Worm (Caenorhabditis elegans) whole organism, L4 larva: ENCODE measurements around the gene T09A5.15.

Experiments
- F37D6.2 ChIP-seq: sonication (generic microtip); optimal IDR thresholded peaks from 2 replicates; lab custom pipeline; 2016; ENCODE audit warnings: mild to moderate bottlenecking, missing genetic modification characterization, missing compliant biosample characterization
- F44E2.7 ChIP-seq: fragments of 200-800 bp; sonication (Bioruptor generic); IDR thresholded peaks from 2 replicates; pipeline ENCODE4 v2.1.2; 2022; ENCODE audit warnings: missing genetic modification characterization, missing compliant biosample characterization
- T20F7.1 ChIP-seq: fragments of 200-800 bp; sonication (Bioruptor generic); optimal IDR thresholded peaks from 2 replicates; lab custom pipeline; 2018; ENCODE audit warnings: mild to moderate bottlenecking, missing genetic modification characterization, missing compliant biosample characterization
- T26A8.4 ChIP-seq: fragments of 200-800 bp; sonication (Bioruptor generic); IDR thresholded peaks from 2 replicates; pipeline ENCODE4 v1.3.6; 2022; ENCODE audit warnings: missing genetic modification characterization, missing compliant biosample characterization
- Y105C5A.15 ChIP-seq: fragments of 200-800 bp; sonication (Bioruptor generic); IDR thresholded peaks from 2 replicates; pipeline ENCODE4 v1.3.6; 2022; ENCODE audit warnings: missing genetic modification characterization, missing compliant biosample characterization
- aha-1 ChIP-seq: fragments of 150-350 bp; peaks from one replicate; lab custom pipeline; 2014; ENCODE audit warnings: missing biosample characterization, missing genetic modification characterization
- ceh-20 ChIP-seq: fragments of 200-800 bp; sonication (Bioruptor generic); IDR thresholded peaks from 2 replicates; pipeline ENCODE4 v1.3.6; 2022; ENCODE audit warnings: missing genetic modification reagents, missing genetic modification characterization, missing compliant biosample characterization
- ceh-28 ChIP-seq: fragments of 150-350 bp; optimal IDR thresholded peaks from 2 replicates; lab custom pipeline; 2014; ENCODE audit warnings: missing biosample characterization, missing genetic modification reagents, missing genetic modification characterization
- ceh-32 ChIP-seq: sonication (generic microtip); optimal IDR thresholded peaks from 2 replicates; lab custom pipeline; 2016; ENCODE audit warnings: mild to moderate bottlenecking, missing genetic modification characterization, missing compliant biosample characterization; ENCODE audit not compliant: poor library complexity
- ceh-62 ChIP-seq: sonication (generic microtip); optimal IDR thresholded peaks from 2 replicates; lab custom pipeline; 2017; ENCODE audit warnings: missing biosample characterization, missing genetic modification characterization
- ceh-82 ChIP-seq: sonication (generic microtip); optimal IDR thresholded peaks from 2 replicates; lab custom pipeline; 2017; ENCODE audit warnings: missing biosample characterization, missing genetic modification characterization
- ctbp-1 ChIP-seq: fragments of 200-800 bp; sonication (Bioruptor generic); IDR thresholded peaks from 2 replicates; pipeline ENCODE4 v1.3.6; 2022; ENCODE audit warnings: missing genetic modification reagents, missing genetic modification characterization, missing compliant biosample characterization
- daf-16 ChIP-seq, 3 experiments: sonication (generic microtip); optimal IDR thresholded peaks; 2 replicates each; lab custom pipeline; 2016 to 2017; ENCODE audit warnings: missing genetic modification characterization in 3 of 3, missing genetic modification reagents in 3 of 3, mild to moderate bottlenecking in 2 of 3, missing compliant biosample characterization in 2 of 3, missing biosample characterization in 1 of 3, moderate library complexity in 1 of 3
- dpl-1 ChIP-seq: fragments of 150-350 bp; optimal IDR thresholded peaks from 2 replicates; lab custom pipeline; 2014; ENCODE audit warnings: missing biosample characterization, missing genetic modification reagents, missing genetic modification characterization
- dve-1 ChIP-seq: sonication (generic microtip); optimal IDR thresholded peaks from 2 replicates; lab custom pipeline; 2017; ENCODE audit warnings: antibody characterized with exemption, mild to moderate bottlenecking, missing genetic modification characterization, missing compliant biosample characterization; ENCODE audit not compliant: insufficient read depth
- egl-43 ChIP-seq: fragments of 200-800 bp; sonication (Bioruptor generic); IDR thresholded peaks from 2 replicates; pipeline ENCODE4 v1.3.6; 2022; ENCODE audit warnings: missing genetic modification reagents, missing genetic modification characterization, missing compliant biosample characterization
- fkh-10 ChIP-seq: fragments of 150-350 bp; optimal IDR thresholded peaks from 2 replicates; lab custom pipeline; 2014; ENCODE audit warnings: missing biosample characterization, missing genetic modification reagents, missing genetic modification characterization
- fos-1 ChIP-seq: fragments of 150-350 bp; optimal IDR thresholded peaks from 2 replicates; lab custom pipeline; 2014; ENCODE audit warnings: missing biosample characterization, missing genetic modification characterization
- gei-8 ChIP-seq: fragments of 200-800 bp; sonication (Bioruptor generic); optimal IDR thresholded peaks from 2 replicates; lab custom pipeline; 2018; ENCODE audit warnings: mild to moderate bottlenecking, missing genetic modification characterization, missing compliant biosample characterization
- hlh-30 ChIP-seq: sonication (generic microtip); optimal IDR thresholded peaks from 2 replicates; lab custom pipeline; 2017; ENCODE audit warnings: antibody characterized with exemption, mild to moderate bottlenecking, missing genetic modification characterization, missing compliant biosample characterization; ENCODE audit not compliant: insufficient read depth
- jun-1 ChIP-seq: fragments of 150-350 bp; optimal IDR thresholded peaks from 2 replicates; lab custom pipeline; 2014; ENCODE audit warnings: missing biosample characterization, missing genetic modification reagents, missing genetic modification characterization
- lim-7 ChIP-seq: fragments of 200-800 bp; sonication (Bioruptor generic); IDR thresholded peaks from 2 replicates; pipeline ENCODE4 v1.3.6; 2022; ENCODE audit warnings: missing genetic modification characterization, missing compliant biosample characterization
- lin-15B ChIP-seq: fragments of 150-350 bp; sonication (generic microtip); optimal IDR thresholded peaks from 3 replicates; lab custom pipeline; 2014; ENCODE audit warnings: missing biosample characterization, missing genetic modification characterization
- lin-29 ChIP-seq: fragments of 200-800 bp; sonication (Bioruptor generic); IDR thresholded peaks from 2 replicates; pipeline ENCODE4 v1.3.6; 2022; ENCODE audit warnings: missing genetic modification reagents, missing genetic modification characterization, missing compliant biosample characterization
- lir-3 ChIP-seq: sonication (generic microtip); optimal IDR thresholded peaks from 2 replicates; lab custom pipeline; 2016; ENCODE audit warnings: mild to moderate bottlenecking, missing genetic modification characterization, missing compliant biosample characterization
- lsy-2 ChIP-seq, 2 experiments: fragments of 150-350 bp in 1 of 2; sonication (generic microtip) in 1 of 2; optimal IDR thresholded peaks; 2 replicates each; lab custom pipeline; 2014 to 2017; ENCODE audit warnings: missing biosample characterization in 2 of 2, missing genetic modification characterization in 2 of 2
- madf-9 ChIP-seq: fragments of 200-800 bp; sonication (Bioruptor generic); conservative IDR thresholded peaks from 2 replicates; pipeline ENCODE4 v1.3.6; 2022; ENCODE audit warnings: missing genetic modification reagents, missing genetic modification characterization, missing compliant biosample characterization
- mdt-29 ChIP-seq: fragments of 200-800 bp; sonication (Bioruptor generic); IDR thresholded peaks from 2 replicates; pipeline ENCODE4 v1.3.6; 2022; ENCODE audit warnings: missing genetic modification reagents, missing genetic modification characterization, missing compliant biosample characterization
- mes-2 ChIP-seq: sonication (generic microtip); optimal IDR thresholded peaks from 2 replicates; lab custom pipeline; 2016; ENCODE audit warnings: missing genotype, mild to moderate bottlenecking, missing genetic modification characterization, missing compliant biosample characterization; ENCODE audit not compliant: poor library complexity, severe bottlenecking
- nhr-10 ChIP-seq: fragments of 150-350 bp; optimal IDR thresholded peaks from 2 replicates; lab custom pipeline; 2014; ENCODE audit warnings: missing biosample characterization, missing genetic modification characterization
- nhr-102 ChIP-seq: sonication (generic microtip); optimal IDR thresholded peaks from 2 replicates; lab custom pipeline; 2016; ENCODE audit warnings: mild to moderate bottlenecking, missing genetic modification characterization, moderate library complexity, missing compliant biosample characterization
- nhr-28 ChIP-seq: fragments of 150-350 bp; optimal IDR thresholded peaks from 2 replicates; lab custom pipeline; 2014; ENCODE audit warnings: missing biosample characterization, missing genetic modification characterization
- nhr-41 ChIP-seq: fragments of 200-800 bp; sonication (Bioruptor generic); IDR thresholded peaks from 2 replicates; pipeline ENCODE4 v1.3.6; 2022; ENCODE audit warnings: missing genetic modification reagents, missing genetic modification characterization, missing compliant biosample characterization
- nhr-6 ChIP-seq: fragments of 150-350 bp; optimal IDR thresholded peaks from 2 replicates; lab custom pipeline; 2014; ENCODE audit warnings: missing biosample characterization, missing genetic modification characterization
- pha-4 ChIP-seq, 2 experiments: fragments of 150-350 bp in 1 of 2; fragments of 200-800 bp in 1 of 2; sonication (Bioruptor generic) in 1 of 2; IDR thresholded peaks in 1 of 2; optimal IDR thresholded peaks in 1 of 2; 2 replicates each; pipeline versions ENCODE4 v1.3.6 to Lab custom; 2014 to 2022; ENCODE audit warnings: missing genetic modification characterization in 2 of 2, missing genetic modification reagents in 2 of 2, missing biosample characterization in 1 of 2, missing compliant biosample characterization in 1 of 2
- pqm-1 ChIP-seq: sonication (generic microtip); optimal IDR thresholded peaks from 2 replicates; lab custom pipeline; 2017; ENCODE audit warnings: missing biosample characterization, missing genetic modification characterization
- rbr-2 ChIP-seq: sonication (generic microtip); optimal IDR thresholded peaks from 2 replicates; lab custom pipeline; 2016; ENCODE audit warnings: missing genotype, missing genetic modification characterization, missing compliant biosample characterization
- sdz-12 ChIP-seq: fragments of 200-800 bp; sonication (Bioruptor generic); optimal IDR thresholded peaks from 2 replicates; lab custom pipeline; 2018; ENCODE audit warnings: mild to moderate bottlenecking, missing genetic modification characterization, missing compliant biosample characterization
- set-16 ChIP-seq: fragments of 200-800 bp; sonication (Bioruptor generic); IDR thresholded peaks from 2 replicates; pipeline ENCODE4 v1.3.6; 2022; ENCODE audit warnings: missing genetic modification reagents, missing genetic modification characterization, missing compliant biosample characterization
- spr-1 ChIP-seq: sonication (generic microtip); optimal IDR thresholded peaks from 2 replicates; lab custom pipeline; 2016; ENCODE audit warnings: mild to moderate bottlenecking, missing genetic modification characterization, missing compliant biosample characterization
- tag-97 ChIP-seq: fragments of 200-800 bp; sonication (Bioruptor generic); IDR thresholded peaks from 2 replicates; pipeline ENCODE4 v1.3.6; 2022; ENCODE audit warnings: missing genetic modification characterization, missing compliant biosample characterization
- tra-1 ChIP-seq: fragments of 200-800 bp; sonication (Bioruptor generic); IDR thresholded peaks from 2 replicates; pipeline ENCODE4 v1.3.6; 2022; ENCODE audit warnings: missing genetic modification reagents, missing genetic modification characterization, missing compliant biosample characterization
- unc-39 ChIP-seq: sonication (generic microtip); optimal IDR thresholded peaks from 2 replicates; lab custom pipeline; 2017; ENCODE audit warnings: missing biosample characterization, missing genetic modification characterization
- unc-62 ChIP-seq, 3 experiments: fragments of 150-350 bp in 1 of 3; sonication (generic microtip); optimal IDR thresholded peaks in 2 of 3; peaks in 1 of 3; 1 replicate in 1 of 3; 2 replicates in 2 of 3; lab custom pipeline; 2014 to 2017; ENCODE audit warnings: missing biosample characterization in 3 of 3, missing genetic modification characterization in 3 of 3, missing genetic modification reagents in 3 of 3, missing genotype in 1 of 3
- zag-1 ChIP-seq: fragments of 150-350 bp; optimal IDR thresholded peaks from 2 replicates; lab custom pipeline; 2014; ENCODE audit warnings: missing biosample characterization, missing genetic modification characterization
- zfp-3 ChIP-seq: fragments of 200-800 bp; sonication (Bioruptor generic); conservative IDR thresholded peaks from 2 replicates; pipeline ENCODE4 v1.3.6; 2022; ENCODE audit warnings: missing genetic modification reagents, missing genetic modification characterization, missing compliant biosample characterization
- ztf-11 ChIP-seq: fragments of 150-350 bp; optimal IDR thresholded peaks from 2 replicates; lab custom pipeline; 2014; ENCODE audit warnings: missing biosample characterization, missing genetic modification characterization

The T09A5.15 gene

ce11 chrII:7863480-7864125 lies 5.8 kb downstream of the T09A5.15 start:
- TF ChIP-seq egl-43 (GFP tag; lab: Robert Waterston, UW) (0 out of 2 replicates have a peak, but pooled peaks have one; percentile 24), dpl-1 (GFP tag; lab: Kevin White, UChicago) (peak; percentile 1), set-16 (GFP tag; lab: Robert Waterston, UW) (peak; percentile 91), zfp-3 (GFP tag; lab: Robert Waterston, UW) (no peak)

ce11 chrII:7864207-7864606 lies 6.4 kb downstream of the T09A5.15 start, which contains the start of gene ostb-1:
ostb-1 (plus strand) TSS chrII:7864507.
- TF ChIP-seq T26A8.4 (GFP tag; lab: Robert Waterston, UW) (no peak), ceh-20 (no peak), nhr-10 (tag; lab: Kevin White, UChicago) (no peak), aha-1 (tag; lab: Kevin White, UChicago) (no peak), madf-9 (GFP tag; lab: Robert Waterston, UW) (no peak), ztf-11 (tag; lab: Kevin White, UChicago) (no peak), dpl-1 (GFP tag; lab: Kevin White, UChicago) (peak; percentile 26), lsy-2 (tag; optimal IDR thresholded peaks at IDR 0.05; lab: Kevin White, UChicago) (peak in 1 of 2 experiments; percentile 82), sdz-12 (no peak), nhr-102 (no peak), zfp-3 (GFP tag; lab: Robert Waterston, UW) (no peak), nhr-6 (tag; lab: Kevin White, UChicago) (no peak), Y105C5A.15 (GFP tag; lab: Robert Waterston, UW) (no peak), zag-1 (tag; lab: Kevin White, UChicago) (no peak), tra-1 (no peak), ceh-32 (tag; lab: Kevin White, UChicago) (no peak), daf-16 (GFP tag; optimal IDR thresholded peaks at IDR 0.05; lab: Kevin White, UChicago) (no peak), daf-16 (tag; optimal IDR thresholded peaks at IDR 0.05; lab: Kevin White, UChicago) (peak; percentile 72), jun-1 (no peak), egl-43 (GFP tag; lab: Robert Waterston, UW) (no peak), F44E2.7 (no peak), lin-15B (no peak), rbr-2 (tag; lab: Kevin White, UChicago) (no peak), fkh-10 (no peak), T20F7.1 (peak; percentile 43), gei-8 (no peak), lim-7 (GFP tag; lab: Robert Waterston, UW) (no peak), tag-97 (GFP tag; lab: Robert Waterston, UW) (no peak), nhr-41 (GFP tag; lab: Robert Waterston, UW) (no peak), F37D6.2 (tag; lab: Kevin White, UChicago) (no peak), ceh-62 (tag; lab: Kevin White, UChicago) (no peak), dve-1 (tag; lab: Kevin White, UChicago) (peak; percentile 10), spr-1 (no peak), mdt-29 (GFP tag; lab: Robert Waterston, UW) (no peak), mes-2 (tag; lab: Kevin White, UChicago) (peak; percentile 55), ceh-28 (tag; lab: Kevin White, UChicago) (no peak), fos-1 (tag; lab: Kevin White, UChicago) (no peak), ctbp-1 (GFP tag; lab: Robert Waterston, UW) (no peak), pqm-1 (tag; lab: Kevin White, UChicago) (no peak), pha-4 (GFP tag; IDR thresholded peaks at IDR 0.05; lab: Robert Waterston, UW) (no peak), pha-4 (tag; optimal IDR thresholded peaks at IDR 0.05; lab: Kevin White, UChicago) (no peak), hlh-30 (tag; lab: Kevin White, UChicago) (peak; percentile 2), nhr-28 (no peak), unc-39 (tag; lab: Kevin White, UChicago) (no peak), lin-29 (no peak), lir-3 (tag; lab: Kevin White, UChicago) (no peak), unc-62 (GFP tag; optimal IDR thresholded peaks at IDR 0.05 in 1 of 2; lab: Kevin White, UChicago) (no peak), unc-62 (tag; optimal IDR thresholded peaks at IDR 0.05; lab: Kevin White, UChicago) (no peak), ceh-82 (tag; lab: Kevin White, UChicago) (no peak)
